Worm (Caenorhabditis elegans) whole organism, L1 larva: Measurements from ENCODE around the gene sod-4.

Experiments used
- C34B4.2 ChIP-seq: sonication (generic microtip); optimal IDR thresholded peaks from 2 replicates; lab custom pipeline; 2017; ENCODE audit warnings: mild to moderate bottlenecking, missing genetic modification characterization, missing compliant biosample characterization
- Y116A8C.19 ChIP-seq: sonication (generic microtip); optimal IDR thresholded peaks from 2 replicates; lab custom pipeline; 2016; ENCODE audit warnings: missing compliant biosample characterization, missing genetic modification characterization, borderline replicate concordance
- alr-1 ChIP-seq: fragments of 200-800 bp; sonication (Bioruptor generic); optimal IDR thresholded peaks from 2 replicates; lab custom pipeline; 2018; ENCODE audit warnings: borderline replicate concordance, mild to moderate bottlenecking, missing genetic modification characterization, missing compliant biosample characterization
- ama-1 ChIP-seq: fragments of 150-350 bp; optimal IDR thresholded peaks from 2 replicates; lab custom pipeline; 2014
- ceh-63 ChIP-seq: fragments of 200-800 bp; sonication (Bioruptor generic); optimal IDR thresholded peaks from 2 replicates; lab custom pipeline; 2018; ENCODE audit warnings: mild to moderate bottlenecking, missing genetic modification characterization, missing compliant biosample characterization
- ceh-8 ChIP-seq: fragments of 200-800 bp; sonication (Bioruptor generic); optimal IDR thresholded peaks from 2 replicates; lab custom pipeline; 2018; ENCODE audit warnings: mild to moderate bottlenecking, missing genetic modification characterization, moderate library complexity, missing compliant biosample characterization
- ceh-82 ChIP-seq, 3 experiments: fragments of 150-350 bp in 1 of 3; sonication (generic microtip) in 2 of 3; optimal IDR thresholded peaks; 2 replicates each; lab custom pipeline; 2014 to 2017; ENCODE audit warnings: missing biosample characterization in 3 of 3, missing genetic modification characterization in 3 of 3
- ceh-88 ChIP-seq: fragments of 200-800 bp; sonication (Bioruptor generic); IDR thresholded peaks from 2 replicates; pipeline ENCODE4 v1.3.6; 2022; ENCODE audit warnings: missing genetic modification characterization, missing compliant biosample characterization
- ces-1 ChIP-seq: fragments of 150-350 bp; optimal IDR thresholded peaks from 2 replicates; lab custom pipeline; 2014; ENCODE audit warnings: missing biosample characterization, missing genetic modification reagents, missing genetic modification characterization
- dpl-1 ChIP-seq, 3 experiments: fragments of 150-350 bp in 2 of 3; sonication (generic microtip) in 1 of 3; optimal IDR thresholded peaks; 2 replicates each; lab custom pipeline; 2014 to 2017; ENCODE audit warnings: missing biosample characterization in 3 of 3, missing genetic modification characterization in 3 of 3, missing genetic modification reagents in 3 of 3
- dsc-1 ChIP-seq: sonication (generic microtip); optimal IDR thresholded peaks from 2 replicates; lab custom pipeline; 2016; ENCODE audit warnings: mild to moderate bottlenecking, missing genetic modification characterization, missing compliant biosample characterization
- efl-1 ChIP-seq, 4 experiments: fragments of 150-350 bp; optimal IDR thresholded peaks in 3 of 4; peaks in 1 of 4; 1 replicate in 1 of 4; 2 replicates in 3 of 4; lab custom pipeline; 2014; ENCODE audit warnings: missing biosample characterization in 2 of 4, missing genetic modification characterization in 2 of 4, missing genetic modification reagents in 2 of 4
- efl-3 ChIP-seq: fragments of 200-800 bp; sonication (Bioruptor generic); optimal IDR thresholded peaks from 2 replicates; lab custom pipeline; 2018; ENCODE audit warnings: mild to moderate bottlenecking, missing genetic modification characterization, missing compliant biosample characterization
- egl-13 ChIP-seq: sonication (generic microtip); optimal IDR thresholded peaks from 2 replicates; lab custom pipeline; 2016; ENCODE audit warnings: missing genotype, missing genetic modification reagents, missing genetic modification characterization, missing compliant biosample characterization
- egl-27 ChIP-seq, 2 experiments: fragments of 150-350 bp in 1 of 2; sonication (generic microtip); optimal IDR thresholded peaks; 3 replicates each; lab custom pipeline; 2017 to 2018; ENCODE audit warnings: missing biosample characterization in 2 of 2, missing genetic modification characterization in 2 of 2, missing genetic modification reagents in 2 of 2
- elt-3 ChIP-seq, 6 experiments: fragments of 150-350 bp in 1 of 6; sonication (generic microtip); optimal IDR thresholded peaks; 2 replicates each; lab custom pipeline; 2017 to 2018; ENCODE audit warnings: missing biosample characterization in 6 of 6, missing genetic modification characterization in 6 of 6, inconsistent platforms in 1 of 6
- fkh-10 ChIP-seq: sonication (generic microtip); optimal IDR thresholded peaks from 2 replicates; lab custom pipeline; 2017; ENCODE audit warnings: missing biosample characterization, missing genetic modification reagents, missing genetic modification characterization
- fkh-8 ChIP-seq: sonication (generic microtip); optimal IDR thresholded peaks from 2 replicates; lab custom pipeline; 2016; ENCODE audit warnings: mild to moderate bottlenecking, missing genetic modification characterization, missing compliant biosample characterization
- grh-1 ChIP-seq: fragments of 200-800 bp; sonication (Bioruptor generic); IDR thresholded peaks from 2 replicates; pipeline ENCODE4 v1.3.6; 2022; ENCODE audit warnings: missing genetic modification reagents, missing genetic modification characterization, missing compliant biosample characterization
- hpl-2 ChIP-seq: fragments of 150-350 bp; optimal IDR thresholded peaks from 2 replicates; lab custom pipeline; 2014; ENCODE audit warnings: missing biosample characterization, missing genetic modification reagents, missing genetic modification characterization
- isw-1 ChIP-seq: fragments of 200-800 bp; sonication (Bioruptor generic); IDR thresholded peaks from 2 replicates; pipeline ENCODE4 v1.3.6; 2022; ENCODE audit warnings: missing genetic modification characterization, missing compliant biosample characterization
- jun-1 ChIP-seq: fragments of 150-350 bp; optimal IDR thresholded peaks from 2 replicates; lab custom pipeline; 2014; ENCODE audit warnings: missing biosample characterization, missing genetic modification reagents, missing genetic modification characterization
- lin-13 ChIP-seq: fragments of 150-350 bp; optimal IDR thresholded peaks from 2 replicates; lab custom pipeline; 2014; ENCODE audit warnings: missing biosample characterization, missing genetic modification reagents, missing genetic modification characterization
- lin-14 ChIP-seq: fragments of 200-800 bp; sonication (Bioruptor generic); optimal IDR thresholded peaks from 2 replicates; lab custom pipeline; 2018; ENCODE audit warnings: mild to moderate bottlenecking, missing genetic modification characterization, moderate library complexity, missing compliant biosample characterization
- lin-15B ChIP-seq: fragments of 150-350 bp; sonication (generic microtip); optimal IDR thresholded peaks from 3 replicates; lab custom pipeline; 2014; ENCODE audit warnings: missing biosample characterization, missing genetic modification characterization
- lin-35 ChIP-seq, 2 experiments: fragments of 150-350 bp; optimal IDR thresholded peaks; 2 replicates each; lab custom pipeline; 2014; ENCODE audit warnings: missing biosample characterization in 2 of 2, missing genetic modification characterization in 2 of 2, missing genetic modification reagents in 2 of 2
- lin-39 ChIP-seq: fragments of 150-350 bp; optimal IDR thresholded peaks from 2 replicates; lab custom pipeline; 2014; ENCODE audit warnings: missing biosample characterization, missing genetic modification reagents, missing genetic modification characterization
- lir-3 ChIP-seq: sonication (generic microtip); optimal IDR thresholded peaks from 2 replicates; lab custom pipeline; 2016; ENCODE audit warnings: mild to moderate bottlenecking, missing genetic modification characterization, moderate library complexity, missing compliant biosample characterization; ENCODE audit not compliant: poor library complexity
- lsy-2 ChIP-seq, 2 experiments: fragments of 150-350 bp; optimal IDR thresholded peaks; 2 replicates each; lab custom pipeline; 2014; ENCODE audit warnings: missing biosample characterization in 2 of 2, missing genetic modification characterization in 2 of 2
- mdl-1 ChIP-seq, 2 experiments: fragments of 150-350 bp; optimal IDR thresholded peaks; 2 replicates each; lab custom pipeline; 2014 to 2017; ENCODE audit warnings: missing biosample characterization in 2 of 2, missing genetic modification characterization in 2 of 2, inconsistent platforms in 1 of 2
- mep-1 ChIP-seq: fragments of 150-350 bp; optimal IDR thresholded peaks from 2 replicates; lab custom pipeline; 2014; ENCODE audit warnings: missing biosample characterization, missing genetic modification characterization
- nhr-20 ChIP-seq: sonication (generic microtip); optimal IDR thresholded peaks from 2 replicates; lab custom pipeline; 2016; ENCODE audit warnings: mild to moderate bottlenecking, missing genetic modification characterization, missing compliant biosample characterization
- nhr-71 ChIP-seq: sonication (generic microtip); optimal IDR thresholded peaks from 2 replicates; lab custom pipeline; 2016; ENCODE audit warnings: mild to moderate bottlenecking, missing genetic modification characterization, moderate library complexity, missing compliant biosample characterization
- nhr-76 ChIP-seq: sonication (generic microtip); optimal IDR thresholded peaks from 2 replicates; lab custom pipeline; 2017; ENCODE audit warnings: missing biosample characterization, missing genetic modification characterization
- nhr-77 ChIP-seq: fragments of 150-350 bp; optimal IDR thresholded peaks from 2 replicates; lab custom pipeline; 2014; ENCODE audit warnings: missing biosample characterization, missing genetic modification characterization
- nhr-84 ChIP-seq: sonication (generic microtip); optimal IDR thresholded peaks from 2 replicates; lab custom pipeline; 2017; ENCODE audit warnings: missing biosample characterization, missing genetic modification characterization
- nhr-85 ChIP-seq: sonication (generic microtip); peaks from one replicate; lab custom pipeline; 2016; ENCODE audit warnings: missing genetic modification characterization, inconsistent platforms, missing compliant biosample characterization
- pqm-1 ChIP-seq: sonication (generic microtip); optimal IDR thresholded peaks from 3 replicates; lab custom pipeline; 2017; ENCODE audit warnings: missing biosample characterization, missing genetic modification characterization
- sptf-1 ChIP-seq: fragments of 150-350 bp; optimal IDR thresholded peaks from 2 replicates; lab custom pipeline; 2014; ENCODE audit warnings: missing biosample characterization, missing genetic modification characterization
- sup-37 ChIP-seq: fragments of 200-800 bp; sonication (Bioruptor generic); optimal IDR thresholded peaks from 2 replicates; lab custom pipeline; 2018; ENCODE audit warnings: mild to moderate bottlenecking, missing genetic modification characterization, missing compliant biosample characterization
- tbx-2 ChIP-seq: sonication (generic microtip); optimal IDR thresholded peaks from 2 replicates; lab custom pipeline; 2016; ENCODE audit warnings: missing genetic modification characterization, missing compliant biosample characterization
- tlp-1 ChIP-seq: fragments of 150-350 bp; optimal IDR thresholded peaks from 2 replicates; lab custom pipeline; 2014; ENCODE audit warnings: missing biosample characterization, missing genetic modification characterization
- unc-130 ChIP-seq: fragments of 150-350 bp; optimal IDR thresholded peaks from 2 replicates; lab custom pipeline; 2017; ENCODE audit warnings: missing biosample characterization, missing genetic modification characterization, inconsistent platforms
- unc-30 ChIP-seq: sonication (generic microtip); optimal IDR thresholded peaks from 2 replicates; lab custom pipeline; 2017; ENCODE audit warnings: missing biosample characterization, missing genetic modification characterization
- zag-1 ChIP-seq: fragments of 150-350 bp; optimal IDR thresholded peaks from 2 replicates; lab custom pipeline; 2014; ENCODE audit warnings: missing biosample characterization, missing genetic modification characterization
- zip-4 ChIP-seq: fragments of 200-800 bp; sonication (Bioruptor generic); optimal IDR thresholded peaks from 2 replicates; lab custom pipeline; 2018; ENCODE audit warnings: mild to moderate bottlenecking, missing genetic modification characterization, moderate library complexity, missing compliant biosample characterization
- ztf-11 ChIP-seq, 2 experiments: sonication (generic microtip); optimal IDR thresholded peaks; 2 replicates each; lab custom pipeline; 2016 to 2017; ENCODE audit warnings: missing genetic modification characterization in 2 of 2, missing biosample characterization in 1 of 2, missing compliant biosample characterization in 1 of 2
- ztf-4 ChIP-seq: fragments of 150-350 bp; optimal IDR thresholded peaks from 2 replicates; lab custom pipeline; 2014; ENCODE audit warnings: missing biosample characterization, missing genetic modification characterization

The sod-4 gene

ce11 chrIII:9471996-9472395 is 28.2 kb downstream of the sod-4 start:
- TF ChIP-seq ces-1 (GFP tag; lab: Kevin White, UChicago) = no peak
- TF ChIP-seq tlp-1 (tag; lab: Kevin White, UChicago) = no peak
- TF ChIP-seq alr-1 (tag; lab: Kevin White, UChicago) = no peak
- no peak for TF ChIP-seq ztf-11 (tag; optimal IDR thresholded peaks at IDR 0.05; lab: Kevin White, UChicago)
- no peak for TF ChIP-seq ama-1 (lab: Kevin White, UChicago)
- no peak for TF ChIP-seq lin-14 (GFP tag; lab: Kevin White, UChicago)
- no peak for TF ChIP-seq nhr-71

- no peak for TF ChIP-seq fkh-8
- TF ChIP-seq egl-13 = no peak
- TF ChIP-seq nhr-76 = no peak
- TF ChIP-seq nhr-20 (tag; lab: Kevin White, UChicago) = no peak
- TF ChIP-seq unc-30 (tag; lab: Kevin White, UChicago) = no peak
- TF ChIP-seq nhr-77 = no peak
- no peak for TF ChIP-seq efl-3 (GFP tag; lab: Kevin White, UChicago)
- TF ChIP-seq ama-1 (lab: Kevin White, UChicago) = no peak
- TF ChIP-seq ceh-88 (GFP tag; lab: Robert Waterston, UW) = no peak
- no peak for TF ChIP-seq sup-37
- no peak for TF ChIP-seq lin-39 (tag; lab: Kevin White, UChicago)
- no peak for TF ChIP-seq alr-1 (tag; lab: Kevin White, UChicago)
- TF ChIP-seq ceh-63 = no peak
- no peak for TF ChIP-seq efl-1 (optimal IDR thresholded peaks at IDR 0.05; lab: Kevin White, UChicago)
- TF ChIP-seq efl-1 (GFP tag; optimal IDR thresholded peaks at IDR 0.05 in 1 of 2; lab: Kevin White, UChicago) = no peak
- TF ChIP-seq Y116A8C.19 (tag; lab: Kevin White, UChicago) = no peak
- no peak for TF ChIP-seq C34B4.2 (tag; lab: Kevin White, UChicago)
These were observed 32.3 kb downstream of the sod-4 start, which contains the start of gene tag-342 for ce11 chrIII:9467857-9468256. Gene tag-342 (plus strand): TSS chrIII:9468157.

ce11 chrIII:9467095-9467494 is 33.1 kb downstream of the sod-4 start, which contains the start of gene baf-1:
Gene baf-1 (plus strand): TSS chrIII:9467464.
- TF ChIP-seq ceh-82 (tag; optimal IDR thresholded peaks at IDR 0.05; lab: Kevin White, UChicago) (peak; percentile 18 to 55 (median 29)), fkh-10 (no peak), jun-1 (tag; lab: Kevin White, UChicago) (peak; percentile 15), ceh-8 (GFP tag; lab: Kevin White, UChicago) (no peak), nhr-76 (no peak), efl-1 (optimal IDR thresholded peaks at IDR 0.05; lab: Kevin White, UChicago) (peak; percentile 75 to 77), efl-1 (GFP tag; optimal IDR thresholded peaks at IDR 0.05 in 1 of 2; lab: Kevin White, UChicago) (peak; percentile 70 to 97), isw-1 (GFP tag; lab: Robert Waterston, UW) (peak; percentile 57), mep-1 (peak; percentile 51), dsc-1 (tag; lab: Kevin White, UChicago) (peak; percentile 44), ces-1 (GFP tag; lab: Kevin White, UChicago) (no peak), hpl-2 (GFP tag; lab: Kevin White, UChicago) (peak; percentile 22), lin-35 (GFP tag; optimal IDR thresholded peaks at IDR 0.05; lab: Kevin White, UChicago) (peak; percentile 72 to 83), tlp-1 (tag; lab: Kevin White, UChicago) (no peak), sptf-1 (tag; lab: Kevin White, UChicago) (no peak), mdl-1 (tag; optimal IDR thresholded peaks at IDR 0.05; lab: Kevin White, UChicago) (peak in 1 of 2 experiments; percentile 3), pqm-1 (tag; lab: Kevin White, UChicago) (no peak), lir-3 (tag; lab: Kevin White, UChicago) (peak; percentile 59), lsy-2 (tag; optimal IDR thresholded peaks at IDR 0.05; lab: Kevin White, UChicago) (peak; percentile 68 to 83), ztf-4 (tag; lab: Kevin White, UChicago) (no peak), egl-27 (tag; optimal IDR thresholded peaks at IDR 0.05; lab: Kevin White, UChicago) (no peak), lin-13 (GFP tag; lab: Kevin White, UChicago) (peak; percentile 58), tbx-2 (tag; lab: Kevin White, UChicago) (peak; percentile 60), nhr-84 (tag; lab: Kevin White, UChicago) (no peak), lin-15B (peak; percentile 64), grh-1 (no peak), zip-4 (GFP tag; lab: Kevin White, UChicago) (no peak), nhr-77 (peak; percentile 39), dpl-1 (GFP tag; optimal IDR thresholded peaks at IDR 0.05; lab: Kevin White, UChicago) (peak; percentile 70 to 80 (median 75)), nhr-71 (peak; percentile 77), zag-1 (tag; lab: Kevin White, UChicago) (no peak), unc-130 (tag; lab: Kevin White, UChicago) (peak; percentile 12), elt-3 (tag; optimal IDR thresholded peaks at IDR 0.05; lab: Kevin White, UChicago) (peak in 1 of 6 experiments; percentile 54), nhr-85 (peak; percentile 77)
